Fruit fly (Drosophila melanogaster): ENCODE measurements around the gene CG31862.

Gene CG31862

DNA sequence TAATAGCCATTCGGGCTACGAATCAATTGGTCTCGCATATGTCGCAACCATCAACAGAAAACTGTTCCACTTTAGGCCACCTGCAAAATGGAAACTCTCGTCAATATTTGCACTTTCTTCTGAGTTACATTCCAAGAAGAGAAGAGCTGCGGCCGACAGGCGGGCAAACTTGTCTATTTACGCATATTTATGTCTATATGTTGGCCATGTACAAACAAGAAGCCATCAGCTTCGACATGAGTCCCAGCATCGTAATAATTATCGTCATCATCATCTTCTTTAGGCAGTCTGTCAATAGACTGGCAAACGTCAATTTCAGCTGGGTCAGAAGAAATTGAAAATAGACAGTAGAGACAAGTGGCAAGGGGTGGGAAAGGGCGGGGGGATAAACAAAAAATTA lies 33.1 kb downstream of the CG31862 start (continued):
- TF ChIP-seq oc (tag; optimal IDR thresholded peaks at IDR 0.05) (peak; percentile 70), CG11093 (GFP tag; IDR thresholded peaks at IDR 0.05) (peak; percentile 13; the same call in 1 of the 3 replicates), btn (GFP tag; optimal IDR thresholded peaks at IDR 0.05) (peak; percentile 33), TFAM (GFP tag; optimal IDR thresholded peaks at IDR 0.05) (peak; percentile 12), tap (tag; optimal IDR thresholded peaks at IDR 0.05) (peak; percentile 60), CG6689 (GFP tag; IDR thresholded peaks at IDR 0.05) (peak; percentile 25; the same call in 1 of the 2 replicates), Sin3A (optimal IDR thresholded peaks at IDR 0.05) (no peak), Sox100B (GFP tag; optimal IDR thresholded peaks at IDR 0.05) (peak; percentile 73), CG12219 (GFP tag; optimal IDR thresholded peaks at IDR 0.05) (peak; percentile 42), Dbx (GFP tag; IDR thresholded peaks at IDR 0.05) (no peak), Lim3 (GFP tag; IDR thresholded peaks at IDR 0.05) (no peak), CG14860 (GFP tag; IDR thresholded peaks at IDR 0.05; ENCODE audit: partially characterized antibody) (no peak), sisA (GFP tag; IDR thresholded peaks at IDR 0.05) (no peak), CG32772 (GFP tag; IDR thresholded peaks at IDR 0.05) (0 out of 2 replicates have a peak, but pooled peaks have one; percentile 19), pzg (GFP tag; optimal IDR thresholded peaks at IDR 0.05) (no peak), Fer2 (tag; optimal IDR thresholded peaks at IDR 0.05) (peak; percentile 48), jing (GFP tag; optimal IDR thresholded peaks at IDR 0.05) (no peak), CG13287 (GFP tag; IDR thresholded peaks at IDR 0.05; ENCODE audit: partially characterized antibody) (no peak), CG14014 (GFP tag; IDR thresholded peaks at IDR 0.05) (peak; percentile 69; the same call in 1 of the 2 replicates), rib (GFP tag; IDR thresholded peaks at IDR 0.05) (peak; percentile 47; the same call in 1 of the 2 replicates), Dll (GFP tag; IDR thresholded peaks at IDR 0.05; ENCODE audit: partially characterized antibody) (no peak), CG9876 (GFP tag; optimal IDR thresholded peaks at IDR 0.05) (peak; percentile 41), cg (GFP tag; optimal IDR thresholded peaks at IDR 0.05) (no peak), mld (GFP tag; IDR thresholded peaks at IDR 0.05; ENCODE audit: partially characterized antibody) (no peak), CG14667 (GFP tag; IDR thresholded peaks at IDR 0.05) (no peak), ham (GFP tag; IDR thresholded peaks at IDR 0.05) (no peak), pan (optimal IDR thresholded peaks at IDR 0.05) (no peak), pan (GFP tag; optimal IDR thresholded peaks at IDR 0.05 in 1 of 2, IDR thresholded peaks at IDR 0.05 in 1 of 2) (peak in 1 of 2 experiments; percentile 51), knrl (GFP tag; IDR thresholded peaks at IDR 0.05; ENCODE audit: partially characterized antibody) (no peak), CG8944 (GFP tag; optimal IDR thresholded peaks at IDR 0.05) (peak; percentile 50), psq (GFP tag; optimal IDR thresholded peaks at IDR 0.05) (no peak), CG33213 (GFP tag; optimal IDR thresholded peaks at IDR 0.05) (peak; percentile 57), Chrac-16 (GFP tag; optimal IDR thresholded peaks at IDR 0.05) (no peak), fd102C (GFP tag; optimal IDR thresholded peaks at IDR 0.05) (peak; percentile 19), CG5953 (GFP tag; IDR thresholded peaks at IDR 0.05) (peak; percentile 71), odd (GFP tag; optimal IDR thresholded peaks at IDR 0.05) (peak; percentile 68), Sry-δ (GFP tag; optimal IDR thresholded peaks at IDR 0.05) (peak; percentile 4), CG30403 (GFP tag; optimal IDR thresholded peaks at IDR 0.05) (no peak), tna (GFP tag; IDR thresholded peaks at IDR 0.05; ENCODE audit: partially characterized antibody) (no peak), Deaf1 (tag; optimal IDR thresholded peaks at IDR 0.05) (no peak), CG2875 (GFP tag; optimal IDR thresholded peaks at IDR 0.05) (peak; percentile 86), CG17186 (GFP tag; optimal IDR thresholded peaks at IDR 0.05) (peak; percentile 49), CG31388 (GFP tag; optimal IDR thresholded peaks at IDR 0.05) (no peak), crp (GFP tag; optimal IDR thresholded peaks at IDR 0.05) (peak in 1 of 2 experiments; percentile 7), Antp (GFP tag; optimal IDR thresholded peaks at IDR 0.05) (peak; percentile 24), CG4854 (GFP tag; optimal IDR thresholded peaks at IDR 0.05) (no peak), Mes4 (GFP tag; optimal IDR thresholded peaks at IDR 0.05) (peak; percentile 34), zf30C (GFP tag; optimal IDR thresholded peaks at IDR 0.05) (no peak), CG8765 (GFP tag; IDR thresholded peaks at IDR 0.05) (no peak), CG10565 (GFP tag; optimal IDR thresholded peaks at IDR 0.05) (no peak), CG7745 (tag; optimal IDR thresholded peaks at IDR 0.05) (peak; percentile 48)
